Fruit fly (Drosophila melanogaster): ENCODE data around the gene vls.

The vls gene

dm6 chr2L:20066233-20066650, 763 bp upstream of the vls start, which contains the start of gene bwa (continued):
- no peak for TF ChIP-seq twi (tag; optimal IDR thresholded peaks at IDR 0.05)
- no peak for TF ChIP-seq usp (GFP tag; optimal IDR thresholded peaks at IDR 0.05)
- TF ChIP-seq E2f1 (GFP tag; IDR thresholded peaks at IDR 0.05), result no peak
- no peak for TF ChIP-seq Atf-2 (GFP tag; optimal IDR thresholded peaks at IDR 0.05)
- TF ChIP-seq CG11696 (GFP tag; IDR thresholded peaks at IDR 0.05), result no peak
- TF ChIP-seq CG1233 (GFP tag; optimal IDR thresholded peaks at IDR 0.05), result peak; percentile 0
- peak; percentile 33 for TF ChIP-seq p53 (GFP tag; optimal IDR thresholded peaks at IDR 0.05)
- TF ChIP-seq chif (GFP tag; optimal IDR thresholded peaks at IDR 0.05), result no peak
- TF ChIP-seq zf30C (GFP tag; optimal IDR thresholded peaks at IDR 0.05), result no peak
- TF ChIP-seq CG18262 (tag; optimal IDR thresholded peaks at IDR 0.05), result no peak
- TF ChIP-seq pnt (GFP tag; optimal IDR thresholded peaks at IDR 0.05), result no peak
- TF ChIP-seq Ada2b (GFP tag; IDR thresholded peaks at IDR 0.05), result no peak
- TF ChIP-seq vvl (GFP tag; IDR thresholded peaks at IDR 0.05), result peak; percentile 54; the same call in 1 of the 2 replicates
- no peak for TF ChIP-seq Poxn (GFP tag; IDR thresholded peaks at IDR 0.05)
- TF ChIP-seq ken (GFP tag; IDR thresholded peaks at IDR 0.05), result no peak
- TF ChIP-seq al (GFP tag; IDR thresholded peaks at IDR 0.05), result no peak
- TF ChIP-seq CG9727 (GFP tag; optimal IDR thresholded peaks at IDR 0.05), result no peak
- no peak for TF ChIP-seq run (tag; optimal IDR thresholded peaks at IDR 0.05)
- TF ChIP-seq Pdp1 (GFP tag; optimal IDR thresholded peaks at IDR 0.05), result peak in 1 of 2 experiments; percentile 78
- TF ChIP-seq CG14965 (GFP tag; optimal IDR thresholded peaks at IDR 0.05; ENCODE audit: borderline replicate concordance), result no peak
- TF ChIP-seq corto (GFP tag; optimal IDR thresholded peaks at IDR 0.05), result no peak
- TF ChIP-seq CG11723 (GFP tag; optimal IDR thresholded peaks at IDR 0.05), result peak; percentile 10
- TF ChIP-seq CG7987 (GFP tag; optimal IDR thresholded peaks at IDR 0.05), result no peak
- TF ChIP-seq HLH4C (GFP tag; IDR thresholded peaks at IDR 0.05; ENCODE audit: partially characterized antibody), result no peak
- TF ChIP-seq mld (GFP tag; IDR thresholded peaks at IDR 0.05; ENCODE audit: partially characterized antibody), result no peak
- no peak for TF ChIP-seq vfl (GFP tag; optimal IDR thresholded peaks at IDR 0.05)
- TF ChIP-seq bbx (GFP tag; IDR thresholded peaks at IDR 0.05; ENCODE audit: partially characterized antibody), result no peak
- TF ChIP-seq CG32532 (GFP tag; IDR thresholded peaks at IDR 0.05), result no peak
- TF ChIP-seq dimm (GFP tag; IDR thresholded peaks at IDR 0.05), result no peak
- no peak for TF ChIP-seq CG6765 (GFP tag; optimal IDR thresholded peaks at IDR 0.05)
- TF ChIP-seq Bdp1 (GFP tag; optimal IDR thresholded peaks at IDR 0.05), result no peak
- no peak for TF ChIP-seq CG12391 (tag; optimal IDR thresholded peaks at IDR 0.05)
- no peak for TF ChIP-seq CG6854 (GFP tag; optimal IDR thresholded peaks at IDR 0.05)
- no peak for TF ChIP-seq CG3065 (GFP tag; optimal IDR thresholded peaks at IDR 0.05)
- TF ChIP-seq ATbp (GFP tag; optimal IDR thresholded peaks at IDR 0.05), result no peak
- no peak; the same call in 1 of the 2 replicates for TF ChIP-seq tna (GFP tag; IDR thresholded peaks at IDR 0.05; ENCODE audit: partially characterized antibody)
- no peak for TF ChIP-seq vnd (GFP tag; IDR thresholded peaks at IDR 0.05; ENCODE audit: partially characterized antibody)
- TF ChIP-seq B-H1 (GFP tag; IDR thresholded peaks at IDR 0.05), result no peak
- TF ChIP-seq lab (GFP tag; optimal IDR thresholded peaks at IDR 0.05), result no peak
- 0 out of 2 replicates have a peak, but pooled peaks have one; percentile 42 for TF ChIP-seq rib (GFP tag; IDR thresholded peaks at IDR 0.05)
- TF ChIP-seq CG7963 (GFP tag; IDR thresholded peaks at IDR 0.05; ENCODE audit: partially characterized antibody), result no peak
- no peak for TF ChIP-seq CG5180 (GFP tag; optimal IDR thresholded peaks at IDR 0.05)
- no peak for TF ChIP-seq CG8290 (GFP tag; optimal IDR thresholded peaks at IDR 0.05)
- peak in 1 of 2 experiments; percentile 34 for TF ChIP-seq CG8290 (tag; optimal IDR thresholded peaks at IDR 0.05)
- TF ChIP-seq psq (GFP tag; optimal IDR thresholded peaks at IDR 0.05), result no peak
- no peak for TF ChIP-seq Stat92E (GFP tag; optimal IDR thresholded peaks at IDR 0.05)
- no peak for TF ChIP-seq chn (GFP tag; optimal IDR thresholded peaks at IDR 0.05)
- no peak for TF ChIP-seq CG2202 (tag; optimal IDR thresholded peaks at IDR 0.05)
- TF ChIP-seq Nf-YC (tag; optimal IDR thresholded peaks at IDR 0.05), result no peak
- TF ChIP-seq Deaf1 (tag; optimal IDR thresholded peaks at IDR 0.05), result no peak
- no peak for TF ChIP-seq CG14014 (GFP tag; IDR thresholded peaks at IDR 0.05)

Data from whole organism, embryonic.